Fruit fly (Drosophila melanogaster): ENCODE data around the gene nmd.

DNA sequence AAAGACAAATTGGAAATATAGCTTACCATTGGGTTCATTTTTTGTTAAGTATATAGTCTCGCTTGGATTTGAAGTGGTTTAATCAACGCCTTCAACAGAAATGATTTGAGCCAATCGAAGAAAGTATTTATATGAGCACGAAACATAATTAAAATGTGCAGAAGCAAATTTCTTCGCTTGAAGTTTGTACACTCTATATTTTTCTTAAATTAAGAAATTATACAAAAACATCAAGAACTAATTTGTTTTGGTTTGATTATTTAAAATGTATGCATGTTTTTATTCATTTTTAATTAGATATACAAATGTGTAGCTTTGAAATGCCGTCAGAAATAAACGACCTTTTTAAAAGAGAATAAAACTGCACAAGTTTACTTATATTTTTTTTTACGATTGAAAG, 1.8 kb downstream of the nmd start, which contains the start of gene CG13138:
- TF ChIP-seq CG8478 (optimal IDR thresholded peaks at IDR 0.05): no peak
- no peak for TF ChIP-seq CTCF (optimal IDR thresholded peaks at IDR 0.05)

Measured in S2 (cell line).